Fruit fly (Drosophila melanogaster) whole organism: Measurements from ENCODE around the gene kek5.

Experiments used
- CG8478 ChIP-seq: fragments of >200 bp; optimal IDR thresholded peaks from 2 replicates; lab custom pipeline; 2018; ENCODE audit warnings: inconsistent platforms
- pan ChIP-seq: fragments of >200 bp; optimal IDR thresholded peaks from 2 replicates; lab custom pipeline; 2017

- TF ChIP-seq CG8478 (lab: Kevin White, UChicago) (no peak), pan (lab: Kevin White, UChicago) (no peak)
These were observed 108.6 kb downstream of the kek5 start for dm6 chrX:19461630-19462029.
